Fruit fly (Drosophila melanogaster) whole organism, embryonic: ENCODE results near the gene CG44476.
A peak's percentile ranks its signal among the peaks of the same experiment; 100 is the strongest.

Source experiments
- Abd-B ChIP-seq: fragments of 200-800 bp; sonication (Bioruptor generic); optimal IDR thresholded peaks from 2 replicates; lab custom pipeline; 2018; ENCODE audit warnings: missing biosample characterization, mild to moderate bottlenecking, missing genetic modification characterization, moderate library complexity
- Bdp1 ChIP-seq: fragments of 200-800 bp; sonication (Bioruptor generic); optimal IDR thresholded peaks from 3 replicates; lab custom pipeline; 2016; ENCODE audit warnings: missing biosample characterization, missing genetic modification characterization
- CG10209 ChIP-seq: fragments of 200-800 bp; sonication (Bioruptor generic); optimal IDR thresholded peaks from 3 replicates; lab custom pipeline; 2017; ENCODE audit warnings: missing biosample characterization, mild to moderate bottlenecking, missing genetic modification characterization, missing genetic modification reagents
- CG12236 ChIP-seq: fragments of 200-800 bp; sonication (Bioruptor generic); optimal IDR thresholded peaks from 2 replicates; lab custom pipeline; 2016; ENCODE audit warnings: missing biosample characterization, missing genetic modification characterization
- CG1603 ChIP-seq: fragments of 200-800 bp; sonication (Bioruptor generic); optimal IDR thresholded peaks from 2 replicates; lab custom pipeline; 2019; ENCODE audit warnings: missing biosample characterization, mild to moderate bottlenecking, missing genetic modification characterization, moderate library complexity
- CG17568 ChIP-seq: fragments of 200-800 bp; sonication (Bioruptor generic); optimal IDR thresholded peaks from 2 replicates; lab custom pipeline; 2018; ENCODE audit warnings: missing biosample characterization, mild to moderate bottlenecking, missing genetic modification characterization, moderate library complexity
- CG17912 ChIP-seq: fragments of 200-800 bp; sonication (Bioruptor generic); optimal IDR thresholded peaks from 2 replicates; lab custom pipeline; 2018; ENCODE audit warnings: missing biosample characterization, mild to moderate bottlenecking, missing genetic modification characterization
- CG1792 ChIP-seq: fragments of 200-800 bp; sonication (Bioruptor generic); optimal IDR thresholded peaks from 2 replicates; lab custom pipeline; 2016; ENCODE audit warnings: missing biosample characterization, missing genetic modification characterization
- CG1832 ChIP-seq: fragments of 200-800 bp; sonication (Bioruptor generic); optimal IDR thresholded peaks from 2 replicates; lab custom pipeline; 2017; ENCODE audit warnings: missing biosample characterization, mild to moderate bottlenecking, missing genetic modification characterization, inconsistent platforms
- CG2199 ChIP-seq: fragments of 200-800 bp; sonication (Bioruptor generic); IDR thresholded peaks from 3 replicates; pipeline ENCODE4 v1.3.6; 2022; ENCODE audit warnings: missing biosample characterization, missing genetic modification characterization
- CG2678 ChIP-seq: fragments of 200-800 bp; sonication (Bioruptor generic); optimal IDR thresholded peaks from 3 replicates; lab custom pipeline; 2019; ENCODE audit warnings: missing biosample characterization, mild to moderate bottlenecking, missing genetic modification characterization, moderate library complexity
- CG2712 ChIP-seq: fragments of 200-800 bp; optimal IDR thresholded peaks from 3 replicates; lab custom pipeline; 2019; ENCODE audit warnings: missing biosample characterization, mild to moderate bottlenecking, missing genetic modification characterization, moderate library complexity
- CG3163 ChIP-seq: fragments of 200-800 bp; sonication (Bioruptor generic); optimal IDR thresholded peaks from 3 replicates; lab custom pipeline; 2016; ENCODE audit warnings: missing biosample characterization, missing genetic modification characterization
- CG3838 ChIP-seq: fragments of 200-800 bp; sonication (Bioruptor generic); optimal IDR thresholded peaks from 3 replicates; lab custom pipeline; 2016; ENCODE audit warnings: missing biosample characterization, missing genetic modification characterization
- CG4617 ChIP-seq: fragments of 200-800 bp; sonication (Bioruptor generic); optimal IDR thresholded peaks from 3 replicates; lab custom pipeline; 2016; ENCODE audit warnings: missing biosample characterization, missing genetic modification characterization, borderline replicate concordance
- CG6791 ChIP-seq: fragments of 200-800 bp; sonication (Bioruptor generic); IDR thresholded peaks from 3 replicates; pipeline ENCODE4 v1.3.6; 2022; ENCODE audit warnings: missing biosample characterization, missing genetic modification characterization; ENCODE audit not compliant: partially characterized antibody
- CG7928 ChIP-seq: fragments of 200-800 bp; sonication (Bioruptor generic); optimal IDR thresholded peaks from 2 replicates; lab custom pipeline; 2017; ENCODE audit warnings: missing biosample characterization, mild to moderate bottlenecking, missing genetic modification characterization
- CG7963 ChIP-seq: fragments of 200-800 bp; sonication (Bioruptor generic); IDR thresholded peaks from 3 replicates; pipeline ENCODE4 v1.3.6; 2022; ENCODE audit warnings: missing biosample characterization, missing genetic modification characterization; ENCODE audit not compliant: partially characterized antibody
- CG8944 ChIP-seq: fragments of 200-800 bp; sonication (Bioruptor generic); optimal IDR thresholded peaks from 3 replicates; lab custom pipeline; 2016; ENCODE audit warnings: missing biosample characterization, missing genetic modification characterization
- CG9727 ChIP-seq: fragments of 200-800 bp; sonication (Bioruptor generic); optimal IDR thresholded peaks from 3 replicates; lab custom pipeline; 2017; ENCODE audit warnings: missing biosample characterization, mild to moderate bottlenecking, missing genetic modification characterization
- CG9797 ChIP-seq: fragments of 200-800 bp; sonication (Bioruptor generic); optimal IDR thresholded peaks from 3 replicates; lab custom pipeline; 2018; ENCODE audit warnings: missing biosample characterization, mild to moderate bottlenecking, missing genetic modification characterization
- CG9817 ChIP-seq: fragments of 200-800 bp; sonication (Bioruptor generic); optimal IDR thresholded peaks from 2 replicates; lab custom pipeline; 2018; ENCODE audit warnings: missing biosample characterization, mild to moderate bottlenecking, missing genetic modification characterization, moderate library complexity
- D19A ChIP-seq: fragments of 200-800 bp; optimal IDR thresholded peaks from 3 replicates; lab custom pipeline; 2019; ENCODE audit warnings: missing biosample characterization, mild to moderate bottlenecking, missing genetic modification characterization, moderate library complexity
- Doc2 ChIP-seq: fragments of 200-800 bp; sonication (Bioruptor generic); IDR thresholded peaks from 2 replicates; pipeline ENCODE4 v1.3.6; 2022; ENCODE audit warnings: missing biosample characterization, missing genetic modification characterization
- Ets97D ChIP-seq: fragments of 200-800 bp; sonication (Bioruptor generic); optimal IDR thresholded peaks from 3 replicates; lab custom pipeline; 2016; ENCODE audit warnings: missing biosample characterization, missing genetic modification characterization
- Fer3 ChIP-seq: fragments of 200-800 bp; sonication (Bioruptor generic); optimal IDR thresholded peaks from 2 replicates; lab custom pipeline; 2018; ENCODE audit warnings: missing biosample characterization, mild to moderate bottlenecking, missing genetic modification characterization, moderate library complexity
- Hmx ChIP-seq: fragments of 200-800 bp; sonication (Bioruptor generic); optimal IDR thresholded peaks from 2 replicates; lab custom pipeline; 2016; ENCODE audit warnings: missing biosample characterization, missing genetic modification characterization
- Lhr ChIP-seq: fragments of 200-800 bp; sonication (Bioruptor generic); optimal IDR thresholded peaks from 3 replicates; lab custom pipeline; 2017; ENCODE audit warnings: mild to moderate bottlenecking, missing biosample characterization, missing genetic modification reagents, missing genetic modification characterization
- Lpt ChIP-seq: fragments of >200 bp; optimal IDR thresholded peaks from 2 replicates; lab custom pipeline; 2018; ENCODE audit warnings: missing biosample characterization, missing genetic modification characterization
- Mrtf ChIP-seq: fragments of 200-800 bp; sonication (Bioruptor generic); IDR thresholded peaks from 3 replicates; pipeline ENCODE4 v1.3.6; 2022; ENCODE audit warnings: missing biosample characterization, missing genetic modification characterization
- Optix ChIP-seq: fragments of 200-800 bp; sonication (Bioruptor generic); IDR thresholded peaks from 3 replicates; pipeline ENCODE4 v1.3.6; 2022; ENCODE audit warnings: missing biosample characterization, missing genetic modification characterization
- Sin3A ChIP-seq: fragments of >200 bp; optimal IDR thresholded peaks from 2 replicates; lab custom pipeline; 2018
- Taf1 ChIP-seq: fragments of 200-800 bp; sonication (Bioruptor generic); IDR thresholded peaks from 2 replicates; pipeline ENCODE4 v1.3.6; 2022; ENCODE audit warnings: missing biosample characterization, missing genetic modification characterization
- danr ChIP-seq: fragments of 200-800 bp; sonication (Bioruptor generic); IDR thresholded peaks from 2 replicates; pipeline ENCODE4 v1.3.6; 2022; ENCODE audit warnings: missing biosample characterization, missing genetic modification characterization
- ftz-f1 ChIP-seq: fragments of 200-800 bp; sonication (Bioruptor generic); optimal IDR thresholded peaks from 2 replicates; lab custom pipeline; 2016; ENCODE audit warnings: missing biosample characterization, missing genetic modification characterization
- gcm2 ChIP-seq: fragments of 200-800 bp; sonication (Bioruptor generic); optimal IDR thresholded peaks from 2 replicates; lab custom pipeline; 2016; ENCODE audit warnings: missing biosample characterization, missing genetic modification characterization
- jigr1 ChIP-seq: fragments of 200-800 bp; sonication (Bioruptor generic); IDR thresholded peaks from 3 replicates; pipeline ENCODE4 v1.3.6; 2022; ENCODE audit warnings: missing biosample characterization, missing genetic modification characterization
- kah ChIP-seq: fragments of 200-800 bp; sonication (Bioruptor generic); optimal IDR thresholded peaks from 2 replicates; lab custom pipeline; 2018; ENCODE audit warnings: missing biosample characterization, mild to moderate bottlenecking, missing genetic modification characterization
- klu ChIP-seq: fragments of 200-800 bp; sonication (Bioruptor generic); IDR thresholded peaks from 2 replicates; pipeline ENCODE4 v1.3.6; 2022; ENCODE audit warnings: missing biosample characterization, missing genetic modification characterization
- lilli ChIP-seq: fragments of 200-800 bp; sonication (Bioruptor generic); optimal IDR thresholded peaks from 3 replicates; lab custom pipeline; 2016; ENCODE audit warnings: missing biosample characterization, missing genetic modification characterization
- nau ChIP-seq: fragments of 200-800 bp; sonication (Bioruptor generic); optimal IDR thresholded peaks from 3 replicates; lab custom pipeline; 2017; ENCODE audit warnings: missing biosample characterization, mild to moderate bottlenecking, missing genetic modification characterization, missing genetic modification reagents
- phol ChIP-seq: fragments of 200-800 bp; sonication (Bioruptor generic); optimal IDR thresholded peaks from 3 replicates; lab custom pipeline; 2018; ENCODE audit warnings: missing biosample characterization, mild to moderate bottlenecking, missing genetic modification characterization, moderate library complexity
- prd ChIP-seq, 3 experiments: fragments of >200 bp in 2 of 3; fragments of 200-800 bp in 1 of 3; sonication (Bioruptor generic) in 1 of 3; optimal IDR thresholded peaks in 2 of 3; IDR thresholded peaks in 1 of 3; 2 replicates in 2 of 3; 3 replicates in 1 of 3; pipeline versions ENCODE4 v1.3.6 to Lab custom; 2017 to 2022; ENCODE audit warnings: missing biosample characterization in 1 of 3, missing genetic modification characterization in 1 of 3
- psq ChIP-seq: fragments of 200-800 bp; sonication (Bioruptor generic); optimal IDR thresholded peaks from 2 replicates; lab custom pipeline; 2017; ENCODE audit warnings: missing biosample characterization, missing genetic modification characterization
- shn ChIP-seq: fragments of 200-800 bp; sonication (Bioruptor generic); optimal IDR thresholded peaks from 3 replicates; lab custom pipeline; 2016; ENCODE audit warnings: missing biosample characterization, missing genetic modification characterization
- slp2 ChIP-seq: fragments of 200-800 bp; sonication (Bioruptor generic); optimal IDR thresholded peaks from 2 replicates; lab custom pipeline; 2016; ENCODE audit warnings: missing biosample characterization, missing genetic modification characterization
- tin ChIP-seq: fragments of 200-800 bp; sonication (Bioruptor generic); optimal IDR thresholded peaks from 3 replicates; lab custom pipeline; 2016; ENCODE audit warnings: missing biosample characterization, missing genetic modification characterization
- tna ChIP-seq: fragments of 200-800 bp; sonication (Bioruptor generic); IDR thresholded peaks from 2 replicates; pipeline ENCODE4 v1.3.6; 2022; ENCODE audit warnings: missing biosample characterization, missing genetic modification characterization; ENCODE audit not compliant: partially characterized antibody
- trem ChIP-seq: fragments of 200-800 bp; optimal IDR thresholded peaks from 3 replicates; lab custom pipeline; 2019; ENCODE audit warnings: missing biosample characterization, mild to moderate bottlenecking, missing genetic modification characterization, moderate library complexity
- usp ChIP-seq: fragments of >200 bp; optimal IDR thresholded peaks from 2 replicates; lab custom pipeline; 2017; ENCODE audit warnings: missing biosample characterization, missing genetic modification characterization
- wor ChIP-seq: fragments of 200-800 bp; sonication (Bioruptor generic); IDR thresholded peaks from 2 replicates; pipeline ENCODE4 v1.3.6; 2022; ENCODE audit warnings: missing biosample characterization, missing genetic modification characterization

Gene CG44476

DNA sequence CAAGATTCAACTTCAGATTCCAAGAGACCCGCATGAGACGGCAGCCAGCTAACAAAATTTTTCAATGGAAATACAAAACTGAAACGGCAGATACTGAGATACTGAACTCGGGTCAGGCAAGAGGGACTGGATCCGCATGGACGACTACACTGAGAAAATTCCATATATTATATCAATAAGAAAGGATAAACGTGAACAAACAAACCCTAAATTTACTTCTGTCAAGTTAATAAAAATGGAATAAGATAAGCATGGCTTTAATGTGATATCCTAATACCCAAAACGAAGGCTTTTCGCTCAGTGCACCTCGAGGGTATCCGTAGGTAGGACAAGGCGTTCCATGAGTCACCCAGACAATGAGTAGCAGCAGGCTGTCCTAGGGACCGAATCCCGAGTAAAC, 32.3 kb upstream of the CG44476 start (continued):
- TF ChIP-seq CG17568, result peak; percentile 55
- peak; percentile 50 for TF ChIP-seq gcm2 (GFP tag; lab: Kevin White, UChicago)
- peak; percentile 28 for TF ChIP-seq psq
- TF ChIP-seq kah (GFP tag; lab: Kevin White, UChicago), result peak; percentile 43
- TF ChIP-seq Taf1, result peak; percentile 75
- TF ChIP-seq CG1603, result peak; percentile 89
- TF ChIP-seq klu (GFP tag; lab: Robert Waterston, UW), result peak; percentile 63
- peak; percentile 42 for TF ChIP-seq Ets97D (GFP tag; lab: Kevin White, UChicago)
- peak; percentile 51 for TF ChIP-seq Hmx (GFP tag; lab: Kevin White, UChicago)
- TF ChIP-seq Sin3A (lab: Kevin White, UChicago), result no peak
- TF ChIP-seq CG9797 (GFP tag; lab: Kevin White, UChicago), result peak; percentile 20
- no peak for TF ChIP-seq CG6791 (GFP tag; lab: Robert Waterston, UW)
- TF ChIP-seq ftz-f1, result peak; percentile 13
- TF ChIP-seq CG2199 (GFP tag; lab: Robert Waterston, UW), result peak; percentile 91; the same call in 2 of the 3 replicates
- TF ChIP-seq CG7928 (GFP tag; lab: Kevin White, UChicago), result peak; percentile 15
- peak; percentile 85 for TF ChIP-seq D19A (tag; lab: Kevin White, UChicago)
- peak; percentile 53 for TF ChIP-seq nau (GFP tag; lab: Kevin White, UChicago)
- TF ChIP-seq CG10209 (GFP tag; lab: Kevin White, UChicago), result peak; percentile 87
- peak; percentile 57 for TF ChIP-seq CG9817 (tag; lab: Kevin White, UChicago)
- peak; percentile 79 for TF ChIP-seq shn (GFP tag; lab: Kevin White, UChicago)
- peak; percentile 51 for TF ChIP-seq CG3838
- TF ChIP-seq danr (GFP tag; lab: Robert Waterston, UW), result peak; percentile 51; the same call in 1 of the 2 replicates
- TF ChIP-seq Abd-B (GFP tag; lab: Kevin White, UChicago), result peak; percentile 77
- TF ChIP-seq wor (GFP tag; lab: Robert Waterston, UW), result peak; percentile 66
- TF ChIP-seq tin, result peak; percentile 94
- peak; percentile 89 for TF ChIP-seq phol (tag; lab: Kevin White, UChicago)
- TF ChIP-seq slp2, result peak; percentile 76
- peak; percentile 74 for TF ChIP-seq CG12236 (GFP tag; lab: Kevin White, UChicago)
- no peak for TF ChIP-seq Doc2 (GFP tag; lab: Robert Waterston, UW)
- TF ChIP-seq CG1832 (GFP tag; lab: Kevin White, UChicago), result no peak
- no peak for TF ChIP-seq prd (optimal IDR thresholded peaks at IDR 0.05; lab: Kevin White, UChicago)
- peak; percentile 97 for TF ChIP-seq prd (GFP tag; IDR thresholded peaks at IDR 0.05; lab: Robert Waterston, UW)
- peak; percentile 98 for TF ChIP-seq CG9727
- peak; percentile 88 for TF ChIP-seq lilli (GFP tag; lab: Kevin White, UChicago)
- no peak for TF ChIP-seq CG17912
- peak; percentile 79 for TF ChIP-seq CG2678 (tag; lab: Kevin White, UChicago)
- TF ChIP-seq tna, result no peak
- TF ChIP-seq Lpt (GFP tag; lab: Kevin White, UChicago), result no peak
- peak; percentile 83 for TF ChIP-seq CG8944
- peak; percentile 67 for TF ChIP-seq Fer3 (tag; lab: Kevin White, UChicago)
- peak; percentile 56 for TF ChIP-seq Lhr (GFP tag; lab: Kevin White, UChicago)
- TF ChIP-seq CG4617 (GFP tag; lab: Kevin White, UChicago), result peak; percentile 65
- TF ChIP-seq CG3163 (GFP tag; lab: Kevin White, UChicago), result peak; percentile 63
- TF ChIP-seq CG2712, result peak; percentile 96
- peak; percentile 71 for TF ChIP-seq Bdp1 (GFP tag; lab: Kevin White, UChicago)
- peak; percentile 70; the same call in 2 of the 3 replicates for TF ChIP-seq Mrtf (GFP tag; lab: Robert Waterston, UW)
- TF ChIP-seq CG1792 (GFP tag; lab: Kevin White, UChicago), result peak; percentile 64
- peak; percentile 85 for TF ChIP-seq Optix (GFP tag; lab: Robert Waterston, UW)
- no peak for TF ChIP-seq jigr1 (GFP tag; lab: Robert Waterston, UW)
- peak; percentile 84 for TF ChIP-seq trem
- TF ChIP-seq CG7963 (GFP tag; lab: Robert Waterston, UW), result no peak
- TF ChIP-seq usp, result no peak
